Worm (Caenorhabditis elegans) whole organism, L4/young adult: Measurements from ENCODE around the gene pho-14.

Source experiments
- W03F9.2 ChIP-seq: fragments of 150-350 bp; optimal IDR thresholded peaks from 2 replicates; lab custom pipeline; 2014; ENCODE audit warnings: missing biosample characterization, missing genetic modification characterization
- dao-5 ChIP-seq: sonication (generic microtip); optimal IDR thresholded peaks from 2 replicates; lab custom pipeline; 2016; ENCODE audit warnings: missing genotype, missing genetic modification characterization, moderate library complexity, missing compliant biosample characterization
- him-1 ChIP-seq: sonication (generic microtip); optimal IDR thresholded peaks from 2 replicates; lab custom pipeline; 2016; ENCODE audit warnings: missing genotype, missing genetic modification reagents, missing genetic modification characterization, missing compliant biosample characterization

pho-14 gene

ce11 chrII:1126472-1126871 is 25.9 kb upstream of the pho-14 start:
- no peak for TF ChIP-seq dao-5
- TF ChIP-seq W03F9.2 (tag; lab: Kevin White, UChicago) = no peak
- no peak for TF ChIP-seq him-1 (tag; lab: Kevin White, UChicago)

ce11 chrII:1124757-1125156 is 24.1 kb upstream of the pho-14 start:
- no peak for TF ChIP-seq W03F9.2 (tag; lab: Kevin White, UChicago)
- TF ChIP-seq dao-5 = no peak
- no peak for TF ChIP-seq him-1 (tag; lab: Kevin White, UChicago)

- TF ChIP-seq him-1 (tag; lab: Kevin White, UChicago) (no peak), W03F9.2 (tag; lab: Kevin White, UChicago) (no peak), dao-5 (no peak)
Observed at ce11 chrII:1123208-1123607, 22.6 kb upstream of the pho-14 start, which contains the start of the genes sut-1 and eri-3. TSS of gene sut-1 (minus strand) at chrII:1123265. TSS of gene eri-3 (plus strand) at chrII:1123534.

DNA sequence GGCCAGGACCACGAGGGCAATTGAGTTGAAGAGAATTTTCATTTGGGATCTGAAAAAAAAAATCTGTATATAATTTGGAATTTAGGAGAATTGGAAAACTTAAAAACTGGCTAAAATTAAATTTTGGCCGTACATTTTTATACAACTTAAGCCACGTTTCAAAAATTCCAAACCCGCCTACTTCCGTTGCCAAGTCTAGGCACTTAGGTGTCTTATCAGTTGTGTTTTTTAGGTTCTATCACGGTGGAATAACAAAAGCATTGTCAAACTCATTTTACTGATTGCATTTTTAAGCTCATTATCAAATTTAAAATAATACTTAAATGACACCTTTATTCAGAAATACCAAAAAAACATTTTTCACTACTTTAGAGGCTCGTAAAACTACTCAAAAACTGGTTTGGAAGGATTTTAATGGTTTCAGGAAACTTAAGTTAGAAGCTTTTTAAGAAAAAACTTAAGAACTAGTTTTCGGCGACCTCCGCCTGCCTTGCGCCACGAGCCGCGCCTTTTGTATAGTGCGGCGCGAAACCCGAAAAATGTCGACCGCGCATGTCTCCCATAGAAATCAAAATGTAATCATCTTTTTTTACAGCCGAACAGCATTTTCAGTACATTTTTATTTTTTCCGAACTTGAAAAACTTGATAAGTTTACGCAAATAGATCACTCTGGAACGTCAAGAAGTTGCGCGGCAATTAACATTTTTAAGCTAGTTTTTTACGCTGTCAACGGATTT is 17.5 kb upstream of the pho-14 start, which contains the start of gene lips-13:
Gene lips-13, minus strand, starts transcription at position 51 of the 738 bp plus-strand sequence.
- TF ChIP-seq him-1 (tag; lab: Kevin White, UChicago) (no peak), dao-5 (no peak), W03F9.2 (tag; lab: Kevin White, UChicago) (no peak)

DNA sequence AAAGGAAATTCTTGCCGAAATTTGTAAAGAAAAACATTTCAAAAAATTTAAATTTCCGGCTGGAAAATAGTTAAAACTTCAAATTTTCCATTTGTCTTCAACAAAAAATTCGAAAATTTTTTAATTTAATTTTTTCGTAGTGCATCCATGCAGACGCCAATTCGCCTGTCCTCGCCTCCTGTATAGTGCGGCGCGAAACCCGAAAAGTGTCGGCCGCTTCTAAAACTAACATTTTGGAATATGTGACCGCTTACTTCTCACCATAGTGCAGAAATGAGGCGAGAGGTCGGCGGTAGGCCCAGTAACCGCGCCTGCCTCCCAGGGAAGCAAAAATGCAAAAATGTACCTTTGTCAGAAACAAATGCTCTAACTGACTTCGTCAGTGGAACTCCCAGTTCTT is 15.9 kb upstream of the pho-14 start:
- no peak for TF ChIP-seq dao-5
- no peak for TF ChIP-seq W03F9.2 (tag; lab: Kevin White, UChicago)
- no peak for TF ChIP-seq him-1 (tag; lab: Kevin White, UChicago)

DNA sequence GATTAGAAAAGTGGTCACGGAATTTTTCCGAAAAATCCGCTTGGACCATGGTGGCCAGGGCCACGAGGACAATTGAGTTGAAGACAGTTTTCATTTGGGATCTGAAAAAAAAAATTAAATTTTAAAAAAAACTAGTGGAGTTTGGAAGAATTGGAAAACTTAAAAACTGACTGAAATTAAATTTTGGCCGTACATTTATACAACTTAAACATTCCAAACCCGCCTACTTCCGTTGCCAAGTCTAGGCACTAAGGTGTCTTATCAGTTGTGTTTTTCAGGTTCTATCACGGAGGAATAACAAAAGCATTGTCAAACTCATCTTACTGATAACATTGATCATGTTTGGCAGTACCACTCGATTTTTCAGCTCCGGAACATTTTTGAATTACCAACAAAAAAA is 13.5 kb upstream of the pho-14 start, which contains the start of gene lips-12:
Gene lips-12, minus strand, starts transcription at position 101 of the 400 bp plus-strand sequence.
- no peak for TF ChIP-seq him-1 (tag; lab: Kevin White, UChicago)
- no peak for TF ChIP-seq dao-5
- TF ChIP-seq W03F9.2 (tag; lab: Kevin White, UChicago) = no peak

DNA sequence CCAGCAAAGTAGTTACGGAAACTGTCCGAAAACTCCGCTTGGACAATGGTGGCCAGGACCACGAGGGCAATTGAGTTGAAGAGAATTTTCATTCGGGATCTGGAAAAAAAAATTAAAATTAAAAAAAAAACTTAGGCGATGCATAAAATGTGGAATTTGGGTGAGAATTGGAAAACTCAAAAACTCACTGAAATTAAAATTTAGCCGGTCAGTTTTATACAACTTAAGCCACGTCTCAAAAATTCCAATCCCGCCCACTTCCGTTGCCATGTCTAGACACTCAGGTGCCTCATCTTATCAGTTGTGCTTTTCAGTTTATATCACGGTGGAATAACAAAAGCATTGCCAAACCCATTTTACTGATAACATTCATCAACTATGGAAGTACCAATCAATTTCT is 10.3 kb upstream of the pho-14 start, which contains the start of gene lips-11:
Gene lips-11, minus strand, starts transcription at position 101 of the 400 bp plus-strand sequence.
- TF ChIP-seq W03F9.2 (tag; lab: Kevin White, UChicago) (no peak), dao-5 (no peak), him-1 (tag; lab: Kevin White, UChicago) (no peak)

- TF ChIP-seq W03F9.2 (tag; lab: Kevin White, UChicago) = no peak
- no peak for TF ChIP-seq him-1 (tag; lab: Kevin White, UChicago)
- TF ChIP-seq dao-5 = no peak
Observed at ce11 chrII:1106914-1107597, 6.4 kb upstream of the pho-14 start, which contains the start of gene col-40. TSS of gene col-40 (minus strand) at chrII:1106964.

DNA sequence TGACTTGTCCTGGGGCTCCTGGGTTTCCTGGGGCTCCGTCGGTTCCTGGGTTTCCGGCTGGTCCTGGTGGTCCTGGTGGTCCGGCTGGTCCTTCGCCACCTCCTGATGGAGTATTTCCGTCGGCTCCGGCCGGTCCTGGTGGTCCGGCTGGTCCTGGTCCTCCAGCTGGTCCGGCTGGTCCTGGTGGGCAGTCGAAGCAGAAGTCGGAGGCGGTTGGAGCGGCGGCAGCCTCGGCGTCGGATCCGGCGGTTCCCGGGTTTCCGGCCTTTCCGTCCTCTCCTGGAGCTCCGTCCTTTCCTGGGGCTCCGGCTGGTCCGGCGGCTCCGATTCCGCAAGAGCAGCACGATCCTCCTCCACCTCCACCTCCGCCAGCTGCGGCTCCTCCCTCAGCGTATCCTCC is 4.7 kb upstream of the pho-14 start:
- TF ChIP-seq W03F9.2 (tag; lab: Kevin White, UChicago) (no peak), him-1 (tag; lab: Kevin White, UChicago) (no peak), dao-5 (no peak)

ce11 chrII:1104409-1104808 is 3.8 kb upstream of the pho-14 start, which contains the start of gene T13B5.9:
TSS of gene T13B5.9 (minus strand) at chrII:1104509.
- TF ChIP-seq W03F9.2 (tag; lab: Kevin White, UChicago) = no peak
- TF ChIP-seq dao-5 = no peak
- TF ChIP-seq him-1 (tag; lab: Kevin White, UChicago) = no peak

DNA sequence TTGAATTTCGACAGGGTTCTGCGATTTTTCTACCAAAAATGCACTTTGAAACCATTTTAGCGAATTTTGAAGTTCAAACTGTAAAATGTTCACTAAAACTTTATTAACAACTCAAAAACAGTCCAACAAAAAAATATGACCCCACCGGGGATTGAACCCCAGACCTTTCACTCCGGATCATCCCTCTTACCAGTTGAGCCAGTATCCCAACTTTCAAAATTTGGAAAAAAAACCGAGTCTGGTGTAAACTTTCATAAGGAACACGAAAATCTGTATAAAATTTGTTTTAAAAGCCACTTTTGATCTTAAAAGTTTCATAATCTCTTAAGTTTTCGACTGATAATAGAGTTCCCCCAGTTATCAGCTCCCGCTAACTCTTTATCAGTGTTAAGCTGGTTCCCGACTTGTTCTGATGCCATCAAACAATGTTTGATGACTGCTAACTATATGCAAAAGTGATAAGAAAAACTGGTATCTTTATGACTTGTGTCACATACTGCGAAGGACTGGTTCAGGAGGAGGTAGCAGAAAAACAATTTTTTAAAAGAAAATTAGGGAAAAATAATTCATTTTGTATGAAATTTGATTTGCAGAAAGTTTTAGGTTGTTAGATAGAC is 3.0 kb upstream of the pho-14 start:
- no peak for TF ChIP-seq dao-5
- no peak for TF ChIP-seq him-1 (tag; lab: Kevin White, UChicago)
- no peak for TF ChIP-seq W03F9.2 (tag; lab: Kevin White, UChicago)

- TF ChIP-seq him-1 (tag; lab: Kevin White, UChicago) = no peak
- TF ChIP-seq dao-5 = no peak
- TF ChIP-seq W03F9.2 (tag; lab: Kevin White, UChicago) = no peak
Observed at ce11 chrII:1102209-1102608, 1.6 kb upstream of the pho-14 start.

DNA sequence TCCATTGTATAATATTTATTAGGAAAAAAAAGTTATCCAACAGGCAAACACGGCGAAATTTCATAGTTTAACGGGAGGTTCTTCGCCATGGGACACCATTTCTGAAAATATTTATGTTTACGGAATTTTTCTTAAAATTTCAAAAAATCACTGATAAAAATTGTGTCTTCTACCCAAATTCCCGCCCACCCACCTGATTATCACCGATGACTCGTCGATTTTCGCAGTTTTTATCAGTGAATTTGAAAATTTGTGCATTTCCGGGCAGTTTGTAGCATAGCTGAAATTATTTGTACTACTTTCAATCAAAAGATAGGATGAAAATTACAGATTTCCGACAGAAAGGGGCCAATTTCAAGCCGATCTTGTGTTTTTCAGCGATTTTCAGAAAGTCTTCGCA is 794 bp upstream of the pho-14 start:
- TF ChIP-seq dao-5 = no peak

- TF ChIP-seq dao-5 (no peak), W03F9.2 (tag; lab: Kevin White, UChicago) (no peak), him-1 (tag; lab: Kevin White, UChicago) (no peak)
Observed at ce11 chrII:1091706-1092105, 8.9 kb downstream of the pho-14 start, which contains the start of gene snf-3. TSS of gene snf-3 (plus strand) at chrII:1092006.
